Worm (Caenorhabditis elegans): ENCODE data around the gene arrd-25.

DNA sequence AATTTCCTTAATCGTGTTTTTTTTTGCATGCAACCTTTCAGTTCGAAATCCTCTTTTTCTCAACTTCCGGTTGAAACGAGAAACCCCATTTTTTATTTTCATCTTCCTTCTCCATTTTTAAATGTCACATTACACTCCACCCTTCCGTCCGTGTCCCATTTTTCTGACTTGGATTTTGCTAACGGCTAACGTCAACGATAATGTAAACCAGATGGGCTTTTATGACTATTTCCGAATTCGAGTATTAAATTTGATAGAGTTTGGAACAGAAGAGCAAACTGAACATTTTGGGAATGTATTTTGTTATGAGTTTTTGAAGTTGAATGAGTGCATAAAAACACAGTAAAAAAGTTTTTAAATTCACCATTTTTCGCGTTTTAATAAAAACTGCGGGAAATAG, 22.1 kb downstream of the arrd-25 start:
- TF ChIP-seq elt-2 (tag; optimal IDR thresholded peaks at IDR 0.05) (no peak), sdc-2 (tag; optimal IDR thresholded peaks at IDR 0.05) (no peak), fkh-6 (tag; optimal IDR thresholded peaks at IDR 0.05) (no peak), ceh-24 (tag; optimal IDR thresholded peaks at IDR 0.05) (no peak), unc-42 (tag; optimal IDR thresholded peaks at IDR 0.05) (no peak), rnt-1 (tag; optimal IDR thresholded peaks at IDR 0.05) (no peak), ceh-48 (tag; optimal IDR thresholded peaks at IDR 0.05) (no peak), ceh-22 (tag; optimal IDR thresholded peaks at IDR 0.05) (no peak), tbx-2 (tag; optimal IDR thresholded peaks at IDR 0.05) (no peak)

All from whole organism, late embryonic.